Worm (Caenorhabditis elegans) whole organism, L1 larva: ENCODE results near the gene clec-26.

Experiments used
- C16A3.4 ChIP-seq: fragments of 150-350 bp; optimal IDR thresholded peaks from 2 replicates; lab custom pipeline; 2014; ENCODE audit warnings: missing biosample characterization, missing genetic modification characterization
- C34B4.2 ChIP-seq: sonication (generic microtip); optimal IDR thresholded peaks from 2 replicates; lab custom pipeline; 2017; ENCODE audit warnings: mild to moderate bottlenecking, missing genetic modification characterization, missing compliant biosample characterization
- Y116A8C.19 ChIP-seq: sonication (generic microtip); optimal IDR thresholded peaks from 2 replicates; lab custom pipeline; 2016; ENCODE audit warnings: missing compliant biosample characterization, missing genetic modification characterization, borderline replicate concordance
- aha-1 ChIP-seq: fragments of 150-350 bp; optimal IDR thresholded peaks from 2 replicates; lab custom pipeline; 2014; ENCODE audit warnings: missing biosample characterization, missing genetic modification characterization
- alr-1 ChIP-seq: fragments of 200-800 bp; sonication (Bioruptor generic); optimal IDR thresholded peaks from 2 replicates; lab custom pipeline; 2018; ENCODE audit warnings: borderline replicate concordance, mild to moderate bottlenecking, missing genetic modification characterization, missing compliant biosample characterization
- ama-1 ChIP-seq: fragments of 150-350 bp; optimal IDR thresholded peaks from 2 replicates; lab custom pipeline; 2014
- ceh-90 ChIP-seq: sonication (generic microtip); optimal IDR thresholded peaks from 2 replicates; lab custom pipeline; 2016; ENCODE audit warnings: missing genetic modification characterization, missing compliant biosample characterization
- dpl-1 ChIP-seq, 3 experiments: fragments of 150-350 bp in 2 of 3; sonication (generic microtip) in 1 of 3; optimal IDR thresholded peaks; 2 replicates each; lab custom pipeline; 2014 to 2017; ENCODE audit warnings: missing biosample characterization in 3 of 3, missing genetic modification characterization in 3 of 3, missing genetic modification reagents in 3 of 3
- dsc-1 ChIP-seq: sonication (generic microtip); optimal IDR thresholded peaks from 2 replicates; lab custom pipeline; 2016; ENCODE audit warnings: mild to moderate bottlenecking, missing genetic modification characterization, missing compliant biosample characterization
- efl-3 ChIP-seq: fragments of 200-800 bp; sonication (Bioruptor generic); optimal IDR thresholded peaks from 2 replicates; lab custom pipeline; 2018; ENCODE audit warnings: mild to moderate bottlenecking, missing genetic modification characterization, missing compliant biosample characterization
- egl-13 ChIP-seq: sonication (generic microtip); optimal IDR thresholded peaks from 2 replicates; lab custom pipeline; 2016; ENCODE audit warnings: missing genotype, missing genetic modification reagents, missing genetic modification characterization, missing compliant biosample characterization
- egl-27 ChIP-seq, 2 experiments: fragments of 150-350 bp in 1 of 2; sonication (generic microtip); optimal IDR thresholded peaks; 3 replicates each; lab custom pipeline; 2017 to 2018; ENCODE audit warnings: missing biosample characterization in 2 of 2, missing genetic modification characterization in 2 of 2, missing genetic modification reagents in 2 of 2
- ets-5 ChIP-seq: fragments of 200-800 bp; sonication (Bioruptor generic); IDR thresholded peaks from 2 replicates; pipeline ENCODE4 v1.3.6; 2022; ENCODE audit warnings: missing genetic modification characterization, missing compliant biosample characterization
- fkh-4 ChIP-seq: sonication (generic microtip); optimal IDR thresholded peaks from 2 replicates; lab custom pipeline; 2016; ENCODE audit warnings: missing compliant biosample characterization, missing genetic modification characterization, borderline replicate concordance
- fkh-8 ChIP-seq: sonication (generic microtip); optimal IDR thresholded peaks from 2 replicates; lab custom pipeline; 2016; ENCODE audit warnings: mild to moderate bottlenecking, missing genetic modification characterization, missing compliant biosample characterization
- hlh-17 ChIP-seq: fragments of 200-800 bp; sonication (Bioruptor generic); optimal IDR thresholded peaks from 2 replicates; lab custom pipeline; 2018; ENCODE audit warnings: missing genetic modification characterization, mild to moderate bottlenecking, missing compliant biosample characterization, moderate library complexity, borderline replicate concordance
- isw-1 ChIP-seq: fragments of 200-800 bp; sonication (Bioruptor generic); IDR thresholded peaks from 2 replicates; pipeline ENCODE4 v1.3.6; 2022; ENCODE audit warnings: missing genetic modification characterization, missing compliant biosample characterization
- jun-1 ChIP-seq: fragments of 150-350 bp; optimal IDR thresholded peaks from 2 replicates; lab custom pipeline; 2014; ENCODE audit warnings: missing biosample characterization, missing genetic modification reagents, missing genetic modification characterization
- lin-14 ChIP-seq: fragments of 200-800 bp; sonication (Bioruptor generic); optimal IDR thresholded peaks from 2 replicates; lab custom pipeline; 2018; ENCODE audit warnings: mild to moderate bottlenecking, missing genetic modification characterization, moderate library complexity, missing compliant biosample characterization
- lin-35 ChIP-seq, 2 experiments: fragments of 150-350 bp; optimal IDR thresholded peaks; 2 replicates each; lab custom pipeline; 2014; ENCODE audit warnings: missing biosample characterization in 2 of 2, missing genetic modification characterization in 2 of 2, missing genetic modification reagents in 2 of 2
- lin-39 ChIP-seq: fragments of 150-350 bp; optimal IDR thresholded peaks from 2 replicates; lab custom pipeline; 2014; ENCODE audit warnings: missing biosample characterization, missing genetic modification reagents, missing genetic modification characterization
- lsy-2 ChIP-seq, 2 experiments: fragments of 150-350 bp; optimal IDR thresholded peaks; 2 replicates each; lab custom pipeline; 2014; ENCODE audit warnings: missing biosample characterization in 2 of 2, missing genetic modification characterization in 2 of 2
- nhr-11 ChIP-seq: fragments of 150-350 bp; optimal IDR thresholded peaks from 2 replicates; lab custom pipeline; 2014; ENCODE audit warnings: missing biosample characterization, missing genetic modification characterization
- nhr-12 ChIP-seq: sonication (generic microtip); optimal IDR thresholded peaks from 2 replicates; lab custom pipeline; 2017; ENCODE audit warnings: missing biosample characterization, missing genetic modification characterization
- nhr-19 ChIP-seq: fragments of 200-800 bp; sonication (Bioruptor generic); conservative IDR thresholded peaks from 2 replicates; pipeline ENCODE4 v1.3.6; 2022; ENCODE audit warnings: missing genetic modification characterization, missing compliant biosample characterization
- nhr-237 ChIP-seq: fragments of 150-350 bp; optimal IDR thresholded peaks from 2 replicates; lab custom pipeline; 2014; ENCODE audit warnings: missing biosample characterization, missing genetic modification characterization
- nhr-28 ChIP-seq: fragments of 150-350 bp; optimal IDR thresholded peaks from 2 replicates; lab custom pipeline; 2014; ENCODE audit warnings: missing biosample characterization, missing genetic modification characterization
- nhr-71 ChIP-seq: sonication (generic microtip); optimal IDR thresholded peaks from 2 replicates; lab custom pipeline; 2016; ENCODE audit warnings: mild to moderate bottlenecking, missing genetic modification characterization, moderate library complexity, missing compliant biosample characterization
- nhr-76 ChIP-seq: sonication (generic microtip); optimal IDR thresholded peaks from 2 replicates; lab custom pipeline; 2017; ENCODE audit warnings: missing biosample characterization, missing genetic modification characterization
- nhr-84 ChIP-seq: sonication (generic microtip); optimal IDR thresholded peaks from 2 replicates; lab custom pipeline; 2017; ENCODE audit warnings: missing biosample characterization, missing genetic modification characterization
- pag-3 ChIP-seq: sonication (generic microtip); optimal IDR thresholded peaks from 2 replicates; lab custom pipeline; 2017; ENCODE audit warnings: missing genetic modification characterization, mild to moderate bottlenecking, missing compliant biosample characterization, antibody characterized with exemption, borderline replicate concordance; ENCODE audit not compliant: insufficient read depth
- pax-3 ChIP-seq: fragments of 200-800 bp; sonication (Bioruptor generic); optimal IDR thresholded peaks from 2 replicates; lab custom pipeline; 2018; ENCODE audit warnings: mild to moderate bottlenecking, missing genetic modification characterization, moderate library complexity, missing compliant biosample characterization
- pqm-1 ChIP-seq: sonication (generic microtip); optimal IDR thresholded peaks from 3 replicates; lab custom pipeline; 2017; ENCODE audit warnings: missing biosample characterization, missing genetic modification characterization
- rnt-1 ChIP-seq: sonication (generic microtip); optimal IDR thresholded peaks from 2 replicates; lab custom pipeline; 2016; ENCODE audit warnings: mild to moderate bottlenecking, missing genetic modification characterization, moderate library complexity, missing compliant biosample characterization
- sox-4 ChIP-seq: sonication (generic microtip); optimal IDR thresholded peaks from 2 replicates; lab custom pipeline; 2016; ENCODE audit warnings: missing genetic modification characterization, missing compliant biosample characterization
- sup-37 ChIP-seq: fragments of 200-800 bp; sonication (Bioruptor generic); optimal IDR thresholded peaks from 2 replicates; lab custom pipeline; 2018; ENCODE audit warnings: mild to moderate bottlenecking, missing genetic modification characterization, missing compliant biosample characterization
- tlp-1 ChIP-seq: fragments of 150-350 bp; optimal IDR thresholded peaks from 2 replicates; lab custom pipeline; 2014; ENCODE audit warnings: missing biosample characterization, missing genetic modification characterization
- unc-30 ChIP-seq: sonication (generic microtip); optimal IDR thresholded peaks from 2 replicates; lab custom pipeline; 2017; ENCODE audit warnings: missing biosample characterization, missing genetic modification characterization
- unc-86 ChIP-seq: sonication (generic microtip); optimal IDR thresholded peaks from 2 replicates; lab custom pipeline; 2016; ENCODE audit warnings: missing genetic modification characterization, missing compliant biosample characterization
- xbp-1 ChIP-seq: sonication (generic microtip); optimal IDR thresholded peaks from 2 replicates; lab custom pipeline; 2016; ENCODE audit warnings: missing genetic modification characterization, missing compliant biosample characterization
- zip-4 ChIP-seq: fragments of 200-800 bp; sonication (Bioruptor generic); optimal IDR thresholded peaks from 2 replicates; lab custom pipeline; 2018; ENCODE audit warnings: mild to moderate bottlenecking, missing genetic modification characterization, moderate library complexity, missing compliant biosample characterization

The clec-26 gene

ce11 chrV:16832865-16833264, 15.5 kb upstream of the clec-26 start, which contains the start of gene phy-3:
TSS of gene phy-3 (plus strand) at chrV:16833165.
- TF ChIP-seq pax-3 (tag; lab: Kevin White, UChicago), result no peak
- no peak for TF ChIP-seq C16A3.4

- TF ChIP-seq nhr-84, result no peak
- TF ChIP-seq sup-37, result no peak
- no peak for TF ChIP-seq pag-3 (tag; lab: Kevin White, UChicago)
- TF ChIP-seq ama-1 (lab: Kevin White, UChicago), result no peak
- TF ChIP-seq ets-5, result no peak
- TF ChIP-seq tlp-1 (tag; lab: Kevin White, UChicago), result no peak
- TF ChIP-seq unc-30 (tag; lab: Kevin White, UChicago), result no peak
- no peak for TF ChIP-seq lin-39 (tag; lab: Kevin White, UChicago)
- no peak for TF ChIP-seq xbp-1 (tag; lab: Kevin White, UChicago)
- no peak for TF ChIP-seq lsy-2 (tag; optimal IDR thresholded peaks at IDR 0.05; lab: Kevin White, UChicago)
- TF ChIP-seq, all 84 proteins: peak for 0
Measured at ce11 chrV:16833672-16834071, 14.7 kb upstream of the clec-26 start.

- TF ChIP-seq unc-86 (tag; lab: Kevin White, UChicago) (no peak), fkh-4 (tag; lab: Kevin White, UChicago) (peak; percentile 59), dsc-1 (tag; lab: Kevin White, UChicago) (peak; percentile 87)
Measured at ce11 chrV:16834989-16835388, 13.4 kb upstream of the clec-26 start, which contains the start of gene tni-3. TSS of gene tni-3 (minus strand) at chrV:16835128.

ce11 chrV:16836100-16836499, 12.3 kb upstream of the clec-26 start:
- TF ChIP-seq lin-14 (no peak), Y116A8C.19 (tag; lab: Kevin White, UChicago) (no peak), rnt-1 (tag; lab: Kevin White, UChicago) (no peak), nhr-76 (tag; lab: Kevin White, UChicago) (no peak), nhr-28 (tag; lab: Kevin White, UChicago) (no peak), hlh-17 (GFP tag; lab: Kevin White, UChicago) (no peak), dpl-1 (GFP tag; optimal IDR thresholded peaks at IDR 0.05; lab: Kevin White, UChicago) (no peak), nhr-11 (tag; lab: Kevin White, UChicago) (no peak), dsc-1 (tag; lab: Kevin White, UChicago) (no peak), zip-4 (GFP tag; lab: Kevin White, UChicago) (no peak), nhr-237 (tag; lab: Kevin White, UChicago) (no peak), nhr-12 (tag; lab: Kevin White, UChicago) (no peak), egl-13 (tag; lab: Kevin White, UChicago) (no peak), lin-35 (GFP tag; optimal IDR thresholded peaks at IDR 0.05; lab: Kevin White, UChicago) (no peak), fkh-8 (no peak), aha-1 (tag; lab: Kevin White, UChicago) (no peak), jun-1 (tag; lab: Kevin White, UChicago) (no peak)
- TF ChIP-seq, all 84 proteins: peak for 0

ce11 chrV:16838435-16838834, 10.0 kb upstream of the clec-26 start:
- no peak for TF ChIP-seq ets-5
- no peak for TF ChIP-seq unc-30 (tag; lab: Kevin White, UChicago)
- no peak for TF ChIP-seq nhr-71 (tag; lab: Kevin White, UChicago)
- no peak for TF ChIP-seq pqm-1 (tag; lab: Kevin White, UChicago)
- no peak for TF ChIP-seq nhr-11 (tag; lab: Kevin White, UChicago)
- TF ChIP-seq sox-4 (tag; lab: Kevin White, UChicago), result no peak
- no peak for TF ChIP-seq lsy-2 (tag; optimal IDR thresholded peaks at IDR 0.05; lab: Kevin White, UChicago)
- no peak for TF ChIP-seq efl-3 (GFP tag; lab: Kevin White, UChicago)
- TF ChIP-seq isw-1 (GFP tag; lab: Robert Waterston, UW), result no peak
- TF ChIP-seq alr-1 (tag; lab: Kevin White, UChicago), result no peak
- no peak for TF ChIP-seq egl-13 (tag; lab: Kevin White, UChicago)
- no peak for TF ChIP-seq C34B4.2
- TF ChIP-seq egl-27 (tag; optimal IDR thresholded peaks at IDR 0.05; lab: Kevin White, UChicago), result no peak
- no peak for TF ChIP-seq nhr-19
- no peak for TF ChIP-seq xbp-1 (tag; lab: Kevin White, UChicago)
- TF ChIP-seq ceh-90 (tag; lab: Kevin White, UChicago), result no peak
- no peak for TF ChIP-seq jun-1 (tag; lab: Kevin White, UChicago)
- no peak for TF ChIP-seq tlp-1 (tag; lab: Kevin White, UChicago)
